Worm (Caenorhabditis elegans): ENCODE data around the gene C17F4.11.

The C17F4.11 gene

ce11 chrII:3222686-3223085 is 14.6 kb upstream of the C17F4.11 start, which contains the start of gene ZC239.13:
Gene ZC239.13 (minus strand): TSS chrII:3222839.
- TF ChIP-seq hmbx-1 (tag; optimal IDR thresholded peaks at IDR 0.05), result no peak
- no peak for TF ChIP-seq tra-4 (tag; optimal IDR thresholded peaks at IDR 0.05)
- TF ChIP-seq ceh-13 (GFP tag; optimal IDR thresholded peaks at IDR 0.05), result no peak
- TF ChIP-seq flt-1 (GFP tag; IDR thresholded peaks at IDR 0.05), result no peak
- TF ChIP-seq aly-1 (tag; optimal IDR thresholded peaks at IDR 0.05), result no peak
- no peak for TF ChIP-seq F13C5.2 (tag; optimal IDR thresholded peaks at IDR 0.05)
- no peak for TF ChIP-seq pes-1 (GFP tag; IDR thresholded peaks at IDR 0.05)
- TF ChIP-seq scrt-1 (GFP tag; IDR thresholded peaks at IDR 0.05), result no peak
- no peak for TF ChIP-seq hnd-1 (tag; optimal IDR thresholded peaks at IDR 0.05)
- TF ChIP-seq ets-7 (tag; optimal IDR thresholded peaks at IDR 0.05), result no peak
- TF ChIP-seq tbx-37 (GFP tag; conservative IDR thresholded peaks at IDR 0.05), result no peak
- TF ChIP-seq sea-1 (GFP tag; conservative IDR thresholded peaks at IDR 0.05), result no peak
- no peak for TF ChIP-seq ceh-36 (tag; optimal IDR thresholded peaks at IDR 0.05)
- no peak for TF ChIP-seq tbx-11 (GFP tag; IDR thresholded peaks at IDR 0.05)
- no peak for TF ChIP-seq ama-1 (optimal IDR thresholded peaks at IDR 0.05)
- TF ChIP-seq B0310.2 (tag; optimal IDR thresholded peaks at IDR 0.05), result no peak
- no peak for TF ChIP-seq hmg-4 (GFP tag; optimal IDR thresholded peaks at IDR 0.05)

ce11 chrII:3224631-3225030 is 12.6 kb upstream of the C17F4.11 start, which contains the start of gene ZC239.15:
Gene ZC239.15 (minus strand): TSS chrII:3224731.
- TF ChIP-seq aly-1 (tag; optimal IDR thresholded peaks at IDR 0.05), result no peak
- no peak for TF ChIP-seq ceh-36 (tag; optimal IDR thresholded peaks at IDR 0.05)
- no peak for TF ChIP-seq B0310.2 (tag; optimal IDR thresholded peaks at IDR 0.05)
- no peak for TF ChIP-seq tbx-37 (GFP tag; conservative IDR thresholded peaks at IDR 0.05)
- no peak for TF ChIP-seq sea-1 (GFP tag; conservative IDR thresholded peaks at IDR 0.05)
- no peak for TF ChIP-seq ets-7 (tag; optimal IDR thresholded peaks at IDR 0.05)
- no peak for TF ChIP-seq tbx-11 (GFP tag; IDR thresholded peaks at IDR 0.05)

- TF ChIP-seq hmbx-1 (tag; optimal IDR thresholded peaks at IDR 0.05) (no peak), tra-4 (tag; optimal IDR thresholded peaks at IDR 0.05) (no peak), pes-1 (GFP tag; IDR thresholded peaks at IDR 0.05) (no peak), scrt-1 (GFP tag; IDR thresholded peaks at IDR 0.05) (no peak), ceh-13 (GFP tag; optimal IDR thresholded peaks at IDR 0.05) (no peak), B0310.2 (tag; optimal IDR thresholded peaks at IDR 0.05) (no peak), ets-7 (tag; optimal IDR thresholded peaks at IDR 0.05) (no peak), tbx-11 (GFP tag; IDR thresholded peaks at IDR 0.05) (no peak), ceh-36 (tag; optimal IDR thresholded peaks at IDR 0.05) (no peak), F13C5.2 (tag; optimal IDR thresholded peaks at IDR 0.05) (no peak), aly-1 (tag; optimal IDR thresholded peaks at IDR 0.05) (no peak), sea-1 (GFP tag; conservative IDR thresholded peaks at IDR 0.05) (no peak), tbx-37 (GFP tag; conservative IDR thresholded peaks at IDR 0.05) (no peak), hmg-4 (GFP tag; optimal IDR thresholded peaks at IDR 0.05) (no peak), hnd-1 (tag; optimal IDR thresholded peaks at IDR 0.05) (no peak)
Observed at ce11 chrII:3225200-3225599, 12.1 kb upstream of the C17F4.11 start, which contains the start of gene ZC239.16. Gene ZC239.16 (minus strand): TSS chrII:3225319.

ce11 chrII:3225780-3226179 is 11.5 kb upstream of the C17F4.11 start, which contains the start of gene ZC239.17:
Gene ZC239.17 (minus strand): TSS chrII:3225880.
- no peak for TF ChIP-seq ceh-13 (GFP tag; optimal IDR thresholded peaks at IDR 0.05)
- TF ChIP-seq hnd-1 (tag; optimal IDR thresholded peaks at IDR 0.05), result no peak
- TF ChIP-seq hmg-4 (GFP tag; optimal IDR thresholded peaks at IDR 0.05), result no peak
- no peak for TF ChIP-seq tra-4 (tag; optimal IDR thresholded peaks at IDR 0.05)
- TF ChIP-seq flt-1 (GFP tag; IDR thresholded peaks at IDR 0.05), result no peak
- no peak for TF ChIP-seq pes-1 (GFP tag; IDR thresholded peaks at IDR 0.05)
- no peak for TF ChIP-seq aly-1 (tag; optimal IDR thresholded peaks at IDR 0.05)
- no peak for TF ChIP-seq tbx-37 (GFP tag; conservative IDR thresholded peaks at IDR 0.05)
- no peak for TF ChIP-seq B0310.2 (tag; optimal IDR thresholded peaks at IDR 0.05)
- no peak for TF ChIP-seq F13C5.2 (tag; optimal IDR thresholded peaks at IDR 0.05)
- TF ChIP-seq tbx-11 (GFP tag; IDR thresholded peaks at IDR 0.05), result no peak
- TF ChIP-seq scrt-1 (GFP tag; IDR thresholded peaks at IDR 0.05), result no peak
- TF ChIP-seq ets-7 (tag; optimal IDR thresholded peaks at IDR 0.05), result no peak
- TF ChIP-seq sea-1 (GFP tag; conservative IDR thresholded peaks at IDR 0.05), result no peak
- TF ChIP-seq ceh-36 (tag; optimal IDR thresholded peaks at IDR 0.05), result no peak
- TF ChIP-seq ama-1 (optimal IDR thresholded peaks at IDR 0.05), result no peak

- TF ChIP-seq hmbx-1 (tag; optimal IDR thresholded peaks at IDR 0.05) (no peak), ets-7 (tag; optimal IDR thresholded peaks at IDR 0.05) (no peak), F13C5.2 (tag; optimal IDR thresholded peaks at IDR 0.05) (no peak), flt-1 (GFP tag; IDR thresholded peaks at IDR 0.05) (no peak), tra-4 (tag; optimal IDR thresholded peaks at IDR 0.05) (no peak), aly-1 (tag; optimal IDR thresholded peaks at IDR 0.05) (no peak), hnd-1 (tag; optimal IDR thresholded peaks at IDR 0.05) (no peak), tbx-37 (GFP tag; conservative IDR thresholded peaks at IDR 0.05) (no peak), ceh-36 (tag; optimal IDR thresholded peaks at IDR 0.05) (no peak), ceh-13 (GFP tag; optimal IDR thresholded peaks at IDR 0.05) (no peak), sea-1 (GFP tag; conservative IDR thresholded peaks at IDR 0.05) (no peak), hmg-4 (GFP tag; optimal IDR thresholded peaks at IDR 0.05) (no peak), ama-1 (optimal IDR thresholded peaks at IDR 0.05) (no peak), B0310.2 (tag; optimal IDR thresholded peaks at IDR 0.05) (no peak), scrt-1 (GFP tag; IDR thresholded peaks at IDR 0.05) (no peak), pes-1 (GFP tag; IDR thresholded peaks at IDR 0.05) (no peak), tbx-11 (GFP tag; IDR thresholded peaks at IDR 0.05) (no peak)
Observed at ce11 chrII:3230422-3230821, 6.8 kb upstream of the C17F4.11 start, which contains the start of gene srh-297. Gene srh-297 (minus strand): TSS chrII:3230522.

- TF ChIP-seq pes-1 (GFP tag; IDR thresholded peaks at IDR 0.05) (no peak), aly-1 (tag; optimal IDR thresholded peaks at IDR 0.05) (no peak), ceh-36 (tag; optimal IDR thresholded peaks at IDR 0.05) (no peak), ceh-13 (GFP tag; optimal IDR thresholded peaks at IDR 0.05) (no peak), F13C5.2 (tag; optimal IDR thresholded peaks at IDR 0.05) (no peak), scrt-1 (GFP tag; IDR thresholded peaks at IDR 0.05) (no peak), B0310.2 (tag; optimal IDR thresholded peaks at IDR 0.05) (no peak), sea-1 (GFP tag; conservative IDR thresholded peaks at IDR 0.05) (no peak), hmbx-1 (tag; optimal IDR thresholded peaks at IDR 0.05) (no peak), hmg-4 (GFP tag; optimal IDR thresholded peaks at IDR 0.05) (no peak), hnd-1 (tag; optimal IDR thresholded peaks at IDR 0.05) (no peak)
Observed at ce11 chrII:3234725-3235124, 2.5 kb upstream of the C17F4.11 start, which contains the start of gene C17F4.8. Gene C17F4.8 (minus strand): TSS chrII:3234825.

- TF ChIP-seq tbx-11 (GFP tag; IDR thresholded peaks at IDR 0.05) (no peak), tra-4 (tag; optimal IDR thresholded peaks at IDR 0.05) (no peak), F13C5.2 (tag; optimal IDR thresholded peaks at IDR 0.05) (no peak), ceh-36 (tag; optimal IDR thresholded peaks at IDR 0.05) (no peak), aly-1 (tag; optimal IDR thresholded peaks at IDR 0.05) (no peak), flt-1 (GFP tag; IDR thresholded peaks at IDR 0.05) (no peak), hmg-4 (GFP tag; optimal IDR thresholded peaks at IDR 0.05) (no peak), B0310.2 (tag; optimal IDR thresholded peaks at IDR 0.05) (no peak), hnd-1 (tag; optimal IDR thresholded peaks at IDR 0.05) (no peak), sea-1 (GFP tag; conservative IDR thresholded peaks at IDR 0.05) (no peak), ets-7 (tag; optimal IDR thresholded peaks at IDR 0.05) (no peak), hmbx-1 (tag; optimal IDR thresholded peaks at IDR 0.05) (no peak), tbx-37 (GFP tag; conservative IDR thresholded peaks at IDR 0.05) (no peak)
Observed at ce11 chrII:3240207-3240606, 2.9 kb downstream of the C17F4.11 start, which contains the start of gene C17F4.3. Gene C17F4.3 (plus strand): TSS chrII:3240507.
